Worm (Caenorhabditis elegans) whole organism, young adult: Measurements from ENCODE around the gene che-11.

Experiments
- B0261.1 ChIP-seq: sonication (generic microtip); optimal IDR thresholded peaks from 2 replicates; lab custom pipeline; 2016; ENCODE audit warnings: mild to moderate bottlenecking, missing genetic modification characterization, moderate library complexity, missing compliant biosample characterization
- C17E4.6 ChIP-seq: fragments of 200-800 bp; sonication (Bioruptor generic); IDR thresholded peaks from 2 replicates; pipeline ENCODE4 v1.3.6; 2022; ENCODE audit warnings: missing genetic modification reagents, missing genetic modification characterization, missing compliant biosample characterization
- F23B12.7 ChIP-seq: sonication (generic microtip); optimal IDR thresholded peaks from 2 replicates; lab custom pipeline; 2017; ENCODE audit warnings: missing genetic modification characterization, mild to moderate bottlenecking, missing compliant biosample characterization, antibody characterized with exemption, moderate library complexity; ENCODE audit not compliant: insufficient read depth
- F57A8.1 ChIP-seq: fragments of 200-800 bp; sonication (Bioruptor generic); optimal IDR thresholded peaks from 2 replicates; lab custom pipeline; 2018; ENCODE audit warnings: mild to moderate bottlenecking, missing genetic modification characterization, moderate library complexity, missing compliant biosample characterization
- K11D2.4 ChIP-seq: fragments of 200-800 bp; sonication (Bioruptor generic); IDR thresholded peaks from 2 replicates; pipeline ENCODE4 v1.3.6; 2022; ENCODE audit warnings: missing genetic modification reagents, missing genetic modification characterization, missing compliant biosample characterization
- Y56A3A.18 ChIP-seq: fragments of 200-800 bp; sonication (Bioruptor generic); IDR thresholded peaks from 2 replicates; pipeline ENCODE4 v1.3.6; 2022; ENCODE audit warnings: missing genetic modification reagents, missing genetic modification characterization, missing compliant biosample characterization
- athp-1 ChIP-seq: sonication (generic microtip); optimal IDR thresholded peaks from 2 replicates; lab custom pipeline; 2017; ENCODE audit warnings: mild to moderate bottlenecking, missing genetic modification characterization, missing compliant biosample characterization
- attf-3 ChIP-seq: fragments of 200-800 bp; sonication (Bioruptor generic); conservative IDR thresholded peaks from 2 replicates; pipeline ENCODE4 v1.3.6; 2022; ENCODE audit warnings: missing genetic modification reagents, missing genetic modification characterization, missing compliant biosample characterization
- attf-5 ChIP-seq: fragments of 200-800 bp; sonication (Bioruptor generic); optimal IDR thresholded peaks from 2 replicates; lab custom pipeline; 2018; ENCODE audit warnings: mild to moderate bottlenecking, missing genetic modification characterization, missing compliant biosample characterization
- bed-1 ChIP-seq: fragments of 200-800 bp; sonication (Bioruptor generic); IDR thresholded peaks from 2 replicates; pipeline ENCODE4 v1.3.6; 2022; ENCODE audit warnings: missing genetic modification reagents, missing genetic modification characterization, missing compliant biosample characterization
- cebp-1 ChIP-seq, 2 experiments: fragments of 200-800 bp in 1 of 2; sonication (Bioruptor generic) in 1 of 2; sonication (generic microtip) in 1 of 2; IDR thresholded peaks in 1 of 2; optimal IDR thresholded peaks in 1 of 2; 2 replicates each; pipeline versions ENCODE4 v1.3.6 to Lab custom; 2017 to 2022; ENCODE audit warnings: missing compliant biosample characterization in 2 of 2, missing genetic modification characterization in 2 of 2, mild to moderate bottlenecking in 1 of 2, missing genetic modification reagents in 1 of 2, moderate library complexity in 1 of 2
- cebp-2 ChIP-seq: fragments of 200-800 bp; sonication (Bioruptor generic); IDR thresholded peaks from 2 replicates; pipeline ENCODE4 v1.3.6; 2022; ENCODE audit warnings: missing genetic modification characterization, missing compliant biosample characterization
- ceh-58 ChIP-seq: fragments of 200-800 bp; sonication (Bioruptor generic); IDR thresholded peaks from 2 replicates; pipeline ENCODE4 v1.3.6; 2022; ENCODE audit warnings: missing genetic modification characterization, missing compliant biosample characterization
- ceh-79 ChIP-seq: sonication (generic microtip); optimal IDR thresholded peaks from 2 replicates; lab custom pipeline; 2017; ENCODE audit warnings: mild to moderate bottlenecking, missing genetic modification characterization, missing compliant biosample characterization
- chd-7 ChIP-seq: sonication (generic microtip); optimal IDR thresholded peaks from 2 replicates; lab custom pipeline; 2016; ENCODE audit warnings: mild to moderate bottlenecking, missing genetic modification characterization, moderate library complexity, missing compliant biosample characterization
- dox-1 ChIP-seq: fragments of 200-800 bp; sonication (Bioruptor generic); IDR thresholded peaks from 2 replicates; pipeline ENCODE4 v1.3.6; 2022; ENCODE audit warnings: missing genetic modification reagents, missing genetic modification characterization, missing compliant biosample characterization
- dpl-1 ChIP-seq: fragments of 150-350 bp; optimal IDR thresholded peaks from 2 replicates; lab custom pipeline; 2014; ENCODE audit warnings: missing biosample characterization, missing genetic modification reagents, missing genetic modification characterization
- efl-1 ChIP-seq: fragments of 150-350 bp; optimal IDR thresholded peaks from 2 replicates; lab custom pipeline; 2014; ENCODE audit warnings: missing biosample characterization, missing genetic modification reagents, missing genetic modification characterization
- ets-4 ChIP-seq: fragments of 200-800 bp; sonication (Bioruptor generic); optimal IDR thresholded peaks from 2 replicates; lab custom pipeline; 2018; ENCODE audit warnings: mild to moderate bottlenecking, missing genetic modification characterization, missing compliant biosample characterization
- hmg-1.2 ChIP-seq: fragments of 200-800 bp; sonication (Bioruptor generic); IDR thresholded peaks from 2 replicates; pipeline ENCODE4 v1.3.6; 2022; ENCODE audit warnings: missing genetic modification reagents, missing genetic modification characterization, missing compliant biosample characterization
- hrde-1 ChIP-seq: sonication (generic microtip); optimal IDR thresholded peaks from 2 replicates; lab custom pipeline; 2016; ENCODE audit warnings: missing genetic modification characterization, mild to moderate bottlenecking, missing compliant biosample characterization, moderate library complexity, missing genotype, missing genetic modification reagents, borderline replicate concordance
- let-526 ChIP-seq: fragments of 200-800 bp; sonication (Bioruptor generic); IDR thresholded peaks from 2 replicates; pipeline ENCODE4 v1.3.6; 2022; ENCODE audit warnings: missing genetic modification reagents, missing genetic modification characterization, missing compliant biosample characterization
- lin-26 ChIP-seq: fragments of 200-800 bp; sonication (Bioruptor generic); IDR thresholded peaks from 2 replicates; pipeline ENCODE4 v1.3.6; 2022; ENCODE audit warnings: missing genetic modification reagents, missing genetic modification characterization, missing compliant biosample characterization
- lin-35 ChIP-seq, 3 experiments: fragments of 150-350 bp in 2 of 3; sonication (generic microtip) in 1 of 3; optimal IDR thresholded peaks; 2 replicates each; lab custom pipeline; 2014 to 2018; ENCODE audit warnings: missing biosample characterization in 3 of 3, missing genetic modification characterization in 3 of 3, missing genetic modification reagents in 3 of 3
- lin-40 ChIP-seq: sonication (generic microtip); optimal IDR thresholded peaks from 2 replicates; lab custom pipeline; 2016; ENCODE audit warnings: missing genetic modification characterization, mild to moderate bottlenecking, missing compliant biosample characterization, missing genotype, missing genetic modification reagents
- lin-54 ChIP-seq: fragments of 200-800 bp; sonication (Bioruptor generic); optimal IDR thresholded peaks from 2 replicates; lab custom pipeline; 2018; ENCODE audit warnings: mild to moderate bottlenecking, missing genetic modification characterization, missing compliant biosample characterization
- mel-28 ChIP-seq: sonication (generic microtip); optimal IDR thresholded peaks from 2 replicates; lab custom pipeline; 2016; ENCODE audit warnings: borderline replicate concordance, mild to moderate bottlenecking, missing genetic modification characterization, missing compliant biosample characterization
- nfyb-1 ChIP-seq: fragments of 200-800 bp; sonication (Bioruptor generic); IDR thresholded peaks from 2 replicates; pipeline ENCODE4 v1.3.6; 2022; ENCODE audit warnings: missing genetic modification reagents, missing genetic modification characterization, missing compliant biosample characterization
- nhr-90 ChIP-seq: sonication (generic microtip); optimal IDR thresholded peaks from 2 replicates; lab custom pipeline; 2016; ENCODE audit warnings: missing genotype, mild to moderate bottlenecking, missing genetic modification characterization, missing compliant biosample characterization
- pbrm-1 ChIP-seq: fragments of 200-800 bp; sonication (Bioruptor generic); IDR thresholded peaks from 2 replicates; pipeline ENCODE4 v1.3.6; 2022; ENCODE audit warnings: missing genetic modification reagents, missing genetic modification characterization, missing compliant biosample characterization
- pha-4 ChIP-seq: fragments of 150-350 bp; sonication (generic microtip); optimal IDR thresholded peaks from 2 replicates; lab custom pipeline; 2014; ENCODE audit warnings: missing biosample characterization, missing genetic modification reagents, missing genetic modification characterization
- rec-8 ChIP-seq, 2 experiments: sonication (generic microtip); optimal IDR thresholded peaks; 2 replicates each; lab custom pipeline; 2016; ENCODE audit warnings: mild to moderate bottlenecking in 2 of 2, missing genetic modification characterization in 2 of 2, missing genetic modification reagents in 2 of 2, missing genotype in 2 of 2, missing biosample characterization in 1 of 2, missing compliant biosample characterization in 1 of 2, moderate library complexity in 1 of 2
- snpc-1.3 ChIP-seq: sonication (generic microtip); optimal IDR thresholded peaks from 2 replicates; lab custom pipeline; 2017; ENCODE audit warnings: missing genetic modification characterization, mild to moderate bottlenecking, missing compliant biosample characterization, antibody characterized with exemption, moderate library complexity, missing genotype, missing genetic modification reagents; ENCODE audit not compliant: insufficient read depth
- snpc-4 ChIP-seq, 5 experiments: fragments of 150-350 bp in 1 of 5; sonication (generic microtip) in 4 of 5; optimal IDR thresholded peaks; 2 replicates each; lab custom pipeline; 2014 to 2018; ENCODE audit warnings: missing genetic modification characterization in 5 of 5, missing biosample characterization in 3 of 5, antibody characterized with exemption in 2 of 5, mild to moderate bottlenecking in 2 of 5, missing compliant biosample characterization in 2 of 5, missing genotype in 2 of 5, moderate library complexity in 2 of 5, missing genetic modification reagents in 1 of 5
- tlf-1 ChIP-seq: fragments of 200-800 bp; sonication (Bioruptor generic); optimal IDR thresholded peaks from 2 replicates; lab custom pipeline; 2018; ENCODE audit warnings: mild to moderate bottlenecking, missing genetic modification characterization, missing compliant biosample characterization
- ztf-26 ChIP-seq: sonication (generic microtip); optimal IDR thresholded peaks from 2 replicates; lab custom pipeline; 2017; ENCODE audit warnings: missing genetic modification characterization, missing compliant biosample characterization
- ztf-28 ChIP-seq: fragments of 200-800 bp; sonication (Bioruptor generic); IDR thresholded peaks from 2 replicates; pipeline ENCODE4 v1.3.6; 2022; ENCODE audit warnings: missing genetic modification reagents, missing genetic modification characterization, missing compliant biosample characterization

The che-11 gene

ce11 chrV:12188830-12189229 lies 38.3 kb upstream of the che-11 start:
- TF ChIP-seq lin-26 (GFP tag; lab: Robert Waterston, UW) = no peak

- no peak for TF ChIP-seq chd-7 (tag; lab: Kevin White, UChicago)
- no peak for TF ChIP-seq nfyb-1 (GFP tag; lab: Robert Waterston, UW)
- TF ChIP-seq B0261.1 (tag; lab: Kevin White, UChicago) = no peak
- TF ChIP-seq snpc-4 (GFP tag; optimal IDR thresholded peaks at IDR 0.05; lab: Kevin White, UChicago) = no peak
- TF ChIP-seq snpc-4 (tag; optimal IDR thresholded peaks at IDR 0.05; lab: Kevin White, UChicago) = no peak
- no peak for TF ChIP-seq C17E4.6 (GFP tag; lab: Robert Waterston, UW)
- no peak for TF ChIP-seq attf-5 (GFP tag; lab: Kevin White, UChicago)
- no peak for TF ChIP-seq lin-26 (GFP tag; lab: Robert Waterston, UW)
- TF ChIP-seq pha-4 = no peak
- no peak for TF ChIP-seq ztf-28 (GFP tag; lab: Robert Waterston, UW)
- TF ChIP-seq ztf-26 (tag; lab: Kevin White, UChicago) = no peak
- TF ChIP-seq lin-40 = no peak
- no peak for TF ChIP-seq ets-4 (GFP tag; lab: Kevin White, UChicago)
These were observed 36.8 kb upstream of the che-11 start, which contains the start of gene ZK863.8 for ce11 chrV:12187344-12187743. ZK863.8 (minus strand) TSS chrV:12187516.

ce11 chrV:12184308-12184999 lies 33.9 kb upstream of the che-11 start, which contains the start of gene srd-4:
srd-4 (plus strand) TSS chrV:12184949.
- no peak for TF ChIP-seq nfyb-1 (GFP tag; lab: Robert Waterston, UW)
- TF ChIP-seq snpc-1.3 (tag; lab: Kevin White, UChicago) = no peak
- peak; percentile 47 for TF ChIP-seq efl-1 (GFP tag; lab: Kevin White, UChicago)
- peak; percentile 81 for TF ChIP-seq lin-54 (GFP tag; lab: Kevin White, UChicago)
- no peak for TF ChIP-seq cebp-2 (GFP tag; lab: Robert Waterston, UW)
- no peak for TF ChIP-seq let-526 (GFP tag; lab: Robert Waterston, UW)
- TF ChIP-seq lin-35 (GFP tag; optimal IDR thresholded peaks at IDR 0.05; lab: Kevin White, UChicago) = peak in 1 of 3 experiments; percentile 55
- no peak for TF ChIP-seq Y56A3A.18 (GFP tag; lab: Robert Waterston, UW)
- peak; percentile 90 for TF ChIP-seq attf-3 (GFP tag; lab: Robert Waterston, UW)
- peak; percentile 34 for TF ChIP-seq dpl-1

- TF ChIP-seq F57A8.1 (GFP tag; lab: Kevin White, UChicago) (no peak), athp-1 (tag; lab: Kevin White, UChicago) (no peak), lin-26 (GFP tag; lab: Robert Waterston, UW) (no peak), hmg-1.2 (no peak), hrde-1 (tag; lab: Kevin White, UChicago) (no peak), pbrm-1 (GFP tag; lab: Robert Waterston, UW) (no peak), K11D2.4 (no peak), ceh-79 (tag; lab: Kevin White, UChicago) (no peak), mel-28 (tag; lab: Kevin White, UChicago) (no peak), nhr-90 (tag; lab: Kevin White, UChicago) (no peak), ceh-58 (no peak), rec-8 (tag; optimal IDR thresholded peaks at IDR 0.05; lab: Kevin White, UChicago) (no peak), cebp-2 (GFP tag; lab: Robert Waterston, UW) (no peak), bed-1 (GFP tag; lab: Robert Waterston, UW) (no peak), B0261.1 (tag; lab: Kevin White, UChicago) (no peak), dox-1 (GFP tag; lab: Robert Waterston, UW) (no peak), ets-4 (GFP tag; lab: Kevin White, UChicago) (no peak), cebp-1 (GFP tag; IDR thresholded peaks at IDR 0.05; lab: Robert Waterston, UW) (no peak), cebp-1 (tag; optimal IDR thresholded peaks at IDR 0.05; lab: Kevin White, UChicago) (no peak), F23B12.7 (tag; lab: Kevin White, UChicago) (no peak), tlf-1 (no peak)
- TF ChIP-seq, all 124 proteins: peak for 0
These were observed 33.3 kb upstream of the che-11 start, which contains the start of gene usip-1 for ce11 chrV:12183854-12184253. usip-1 (minus strand) TSS chrV:12184194.
